Worm (Caenorhabditis elegans) whole organism, L4/young adult: ENCODE data around the gene ZK370.6.
A peak's percentile ranks its signal among the peaks of the same experiment; 100 is the strongest.

Experiments used
- W03F9.2 ChIP-seq: fragments of 150-350 bp; optimal IDR thresholded peaks from 2 replicates; lab custom pipeline; 2014; ENCODE audit warnings: missing biosample characterization, missing genetic modification characterization
- dao-5 ChIP-seq: sonication (generic microtip); optimal IDR thresholded peaks from 2 replicates; lab custom pipeline; 2016; ENCODE audit warnings: missing genotype, missing genetic modification characterization, moderate library complexity, missing compliant biosample characterization
- him-1 ChIP-seq: sonication (generic microtip); optimal IDR thresholded peaks from 2 replicates; lab custom pipeline; 2016; ENCODE audit warnings: missing genotype, missing genetic modification reagents, missing genetic modification characterization, missing compliant biosample characterization

The ZK370.6 gene

ce11 chrIII:8772428-8773027 lies 28.9 kb upstream of the ZK370.6 start:
- TF ChIP-seq W03F9.2 (tag; lab: Kevin White, UChicago) (no peak), him-1 (no peak), dao-5 (tag; lab: Kevin White, UChicago) (no peak)

DNA sequence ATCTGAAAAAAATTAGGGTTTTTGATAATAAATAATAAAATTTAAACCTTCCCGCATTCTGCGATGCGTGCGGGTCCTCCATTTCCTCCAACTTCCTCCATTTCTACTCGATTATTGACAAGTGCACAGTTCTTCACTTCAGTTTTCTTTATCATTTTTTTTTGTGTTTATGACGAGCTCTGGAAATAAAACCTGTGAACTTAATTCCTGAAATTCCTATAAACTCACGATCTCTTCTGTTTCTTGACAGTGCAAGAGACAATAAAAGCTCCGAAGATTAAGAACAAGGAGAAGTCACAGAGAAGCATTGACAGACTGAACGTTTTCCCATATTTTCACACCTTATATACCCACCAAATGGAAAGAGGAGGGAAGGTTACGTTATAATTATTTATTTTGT lies 28.2 kb upstream of the ZK370.6 start, which contains the start of gene K02D10.3:
K02D10.3 (minus strand) TSS at position 101 of the 400 bp plus-strand sequence.
- no peak for TF ChIP-seq him-1
- TF ChIP-seq W03F9.2 (tag; lab: Kevin White, UChicago): no peak
- TF ChIP-seq dao-5 (tag; lab: Kevin White, UChicago): no peak

ce11 chrIII:8771162-8771561 lies 27.5 kb upstream of the ZK370.6 start, which contains the start of gene K02D10.2:
Gene K02D10.2 (minus strand): TSS chrIII:8771262.
- TF ChIP-seq him-1 (no peak), dao-5 (tag; lab: Kevin White, UChicago) (no peak), W03F9.2 (tag; lab: Kevin White, UChicago) (no peak)

DNA sequence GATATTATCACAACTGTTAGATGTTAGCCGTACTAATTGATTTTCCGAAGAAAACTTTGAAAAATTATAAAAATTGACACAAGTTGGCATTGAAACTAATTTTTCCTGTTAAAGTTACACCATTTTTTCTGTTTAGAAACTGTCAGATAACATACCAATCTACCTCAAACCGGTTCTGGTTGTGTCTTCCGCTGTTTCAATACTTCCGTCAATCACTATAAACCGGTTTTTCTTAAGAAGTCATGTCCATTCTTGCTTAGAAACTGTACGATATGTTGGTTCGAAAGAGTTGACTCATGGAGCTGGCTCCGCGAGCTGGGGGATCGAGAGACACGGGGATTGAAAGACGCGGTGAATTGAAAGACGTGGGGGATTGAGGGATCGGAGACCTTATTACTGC lies 26.6 kb upstream of the ZK370.6 start:
- TF ChIP-seq dao-5 (tag; lab: Kevin White, UChicago): no peak
- no peak for TF ChIP-seq him-1
- no peak for TF ChIP-seq W03F9.2 (tag; lab: Kevin White, UChicago)

- TF ChIP-seq dao-5 (tag; lab: Kevin White, UChicago) (no peak), W03F9.2 (tag; lab: Kevin White, UChicago) (no peak), him-1 (no peak)
Measured at ce11 chrIII:8769253-8769652, 25.6 kb upstream of the ZK370.6 start, which contains the start of gene K02D10.1. Gene K02D10.1 (plus strand): TSS chrIII:8769536.

- TF ChIP-seq dao-5 (tag; lab: Kevin White, UChicago) (peak; percentile 23), him-1 (peak; percentile 53), W03F9.2 (tag; lab: Kevin White, UChicago) (peak; percentile 78)
Measured at ce11 chrIII:8767889-8768361, 24.3 kb upstream of the ZK370.6 start, which contains the start of gene mtss-1. Gene mtss-1 (plus strand): TSS chrIII:8768311.

ce11 chrIII:8767292-8767829 lies 23.7 kb upstream of the ZK370.6 start, which contains the start of gene mig-22:
Gene mig-22 (minus strand): TSS chrIII:8767342.
- no peak for TF ChIP-seq him-1
- no peak for TF ChIP-seq W03F9.2 (tag; lab: Kevin White, UChicago)
- no peak for TF ChIP-seq dao-5 (tag; lab: Kevin White, UChicago)

- no peak for TF ChIP-seq dao-5 (tag; lab: Kevin White, UChicago)
Measured at ce11 chrIII:8766467-8766866, 22.8 kb upstream of the ZK370.6 start.

DNA sequence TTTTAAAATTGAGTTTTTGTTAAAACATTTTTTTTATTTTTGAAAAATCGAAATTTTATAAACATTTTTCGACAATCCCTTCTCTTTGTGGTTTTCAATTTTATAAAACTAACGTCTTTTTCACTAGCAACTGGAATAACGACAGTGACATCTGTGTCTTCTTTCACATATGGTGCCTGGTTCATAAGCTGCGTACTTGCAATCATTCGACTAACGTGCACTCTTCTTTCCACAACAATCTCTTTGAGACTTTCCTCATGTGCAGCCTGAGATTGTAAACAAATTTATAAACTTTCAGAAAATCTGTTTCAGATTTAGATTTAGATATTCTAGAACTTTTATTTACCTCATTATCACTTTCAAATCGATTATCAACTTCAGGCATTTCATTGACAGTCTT lies 21.4 kb upstream of the ZK370.6 start:
- TF ChIP-seq him-1: no peak
- TF ChIP-seq dao-5 (tag; lab: Kevin White, UChicago): no peak
- TF ChIP-seq W03F9.2 (tag; lab: Kevin White, UChicago): no peak

ce11 chrIII:8763111-8763510 lies 19.5 kb upstream of the ZK370.6 start:
- TF ChIP-seq W03F9.2 (tag; lab: Kevin White, UChicago) (no peak), him-1 (no peak), dao-5 (tag; lab: Kevin White, UChicago) (no peak)

ce11 chrIII:8762016-8762415 lies 18.4 kb upstream of the ZK370.6 start:
- TF ChIP-seq W03F9.2 (tag; lab: Kevin White, UChicago) (no peak), him-1 (no peak), dao-5 (tag; lab: Kevin White, UChicago) (no peak)

DNA sequence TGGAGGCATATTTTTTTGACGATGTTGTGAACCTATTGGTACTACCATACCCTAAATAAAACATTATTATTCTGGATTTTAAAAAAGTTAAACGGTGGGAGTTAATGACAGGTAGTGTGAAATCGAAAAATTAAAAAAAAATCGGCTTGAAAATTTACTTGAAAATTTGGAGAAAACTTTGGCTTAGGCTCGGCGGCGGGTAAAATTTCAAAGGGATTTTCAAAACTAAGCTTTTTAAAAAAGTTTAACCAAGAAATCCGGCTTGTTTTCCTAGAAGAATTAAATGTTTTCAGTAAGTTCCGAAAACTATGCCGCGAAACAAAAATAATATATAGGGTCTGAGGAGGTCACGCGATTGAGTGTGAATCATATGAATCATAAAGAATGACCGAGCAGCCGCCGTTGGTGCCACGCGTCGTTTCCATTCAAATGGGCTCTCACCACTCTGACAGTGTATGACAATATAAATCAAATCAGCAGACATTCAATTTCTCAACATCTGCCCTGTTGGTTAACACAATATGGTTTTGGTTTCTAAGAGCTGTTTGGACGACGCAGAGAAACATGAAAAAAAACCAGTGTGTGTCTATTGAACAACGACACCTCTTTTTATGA lies 17.5 kb upstream of the ZK370.6 start, which contains the start of gene aak-1:
aak-1 (minus strand) TSS at position 51 of the 615 bp plus-strand sequence.
- TF ChIP-seq dao-5 (tag; lab: Kevin White, UChicago) (no peak), W03F9.2 (tag; lab: Kevin White, UChicago) (no peak), him-1 (no peak)

DNA sequence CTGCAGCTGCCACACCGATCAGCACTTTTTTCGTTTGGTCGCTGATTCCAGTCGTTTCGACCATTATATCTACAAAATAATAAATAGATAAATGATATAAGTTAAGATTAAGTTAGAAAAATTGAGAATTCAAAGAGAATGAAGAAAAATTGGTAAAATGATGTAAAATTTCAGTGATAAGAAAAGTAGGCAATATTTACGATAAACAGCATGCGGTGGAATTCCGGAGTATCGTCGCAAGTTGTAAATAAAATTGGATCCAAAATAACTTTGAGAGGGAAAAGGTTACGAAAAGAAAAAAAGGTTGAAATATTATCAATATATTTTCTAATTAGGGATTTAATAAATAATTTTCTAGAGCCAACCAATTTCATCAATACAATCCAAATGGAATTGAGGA lies 11.0 kb upstream of the ZK370.6 start, which contains the start of gene tomm-70:
tomm-70 (minus strand) TSS at position 69 of the 400 bp plus-strand sequence.
- TF ChIP-seq him-1: no peak
- TF ChIP-seq W03F9.2 (tag; lab: Kevin White, UChicago): no peak
- no peak for TF ChIP-seq dao-5 (tag; lab: Kevin White, UChicago)

ce11 chrIII:8750606-8751005 lies 7.0 kb upstream of the ZK370.6 start, which contains the start of gene ugtp-1:
Gene ugtp-1 (minus strand): TSS chrIII:8750706.
- TF ChIP-seq him-1 (no peak), W03F9.2 (tag; lab: Kevin White, UChicago) (no peak), dao-5 (tag; lab: Kevin White, UChicago) (no peak)
